Fruit fly (Drosophila melanogaster): Measurements from ENCODE around the gene Tom.

Tom gene

dm6 chr3L:15013957-15014692 is 45.0 kb downstream of the Tom start, which contains the start of gene Reck (continued):
- TF ChIP-seq CG8319 (GFP tag; optimal IDR thresholded peaks at IDR 0.05) (peak; percentile 62), Eip75B (GFP tag; optimal IDR thresholded peaks at IDR 0.05) (peak; percentile 85), cyc (GFP tag; optimal IDR thresholded peaks at IDR 0.05) (peak; percentile 68), Gug (GFP tag; IDR thresholded peaks at IDR 0.05) (peak; percentile 79), spab (GFP tag; optimal IDR thresholded peaks at IDR 0.05) (peak; percentile 80), Smox (GFP tag; optimal IDR thresholded peaks at IDR 0.05) (peak; percentile 79), Sox15 (GFP tag; optimal IDR thresholded peaks at IDR 0.05) (peak; percentile 49), fd59A (GFP tag; optimal IDR thresholded peaks at IDR 0.05) (peak; percentile 62), CG32006 (GFP tag; optimal IDR thresholded peaks at IDR 0.05) (peak; percentile 85), lz (GFP tag; optimal IDR thresholded peaks at IDR 0.05) (peak; percentile 55), CG3919 (GFP tag; optimal IDR thresholded peaks at IDR 0.05) (peak; percentile 93), net (GFP tag; optimal IDR thresholded peaks at IDR 0.05) (peak; percentile 93), CG11294 (GFP tag; IDR thresholded peaks at IDR 0.05) (peak; percentile 74), vri (GFP tag; optimal IDR thresholded peaks at IDR 0.05) (peak; percentile 76), Eip93F (GFP tag; optimal IDR thresholded peaks at IDR 0.05) (peak; percentile 61), topi (GFP tag; optimal IDR thresholded peaks at IDR 0.05) (peak; percentile 85), CG34406 (GFP tag; optimal IDR thresholded peaks at IDR 0.05) (peak; percentile 83), CG31627 (GFP tag; optimal IDR thresholded peaks at IDR 0.05) (peak; percentile 61), Ets21C (GFP tag; optimal IDR thresholded peaks at IDR 0.05) (peak; percentile 48)

Measured in whole organism, prepupa.